Worm (Caenorhabditis elegans): Measurements from ENCODE around the gene F53E4.2.
"Not testable (repeated sequence)": the region's sequence is repeated elsewhere in the genome, so short reads cannot be mapped to it uniquely, and the experiment has no call there.

F53E4.2 gene

DNA sequence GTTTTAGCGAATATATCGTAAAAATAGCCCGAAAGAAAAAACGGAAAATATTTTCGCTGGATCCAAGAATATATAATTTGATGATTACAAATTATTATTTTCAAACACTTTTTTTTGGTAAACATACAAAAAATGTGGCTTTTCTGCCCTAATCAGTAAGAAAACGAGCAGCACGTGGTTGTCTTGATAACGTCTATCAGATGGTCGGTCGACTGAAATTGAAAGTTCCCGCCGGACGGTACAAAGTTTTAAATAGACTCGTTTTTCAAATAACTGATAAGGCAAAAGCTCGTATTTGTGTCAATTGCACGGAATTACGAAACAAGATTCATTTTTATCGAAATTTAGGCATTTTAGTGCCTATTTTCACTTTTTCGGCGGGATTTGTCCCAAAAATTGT lies 12.5 kb downstream of the F53E4.2 start:
- no peak for TF ChIP-seq fkh-3 (tag; optimal IDR thresholded peaks at IDR 0.05)
- TF ChIP-seq cebp-1 (GFP tag; IDR thresholded peaks at IDR 0.05), result peak; percentile 47; the same call in 1 of the 2 replicates
- TF ChIP-seq cebp-1 (tag; optimal IDR thresholded peaks at IDR 0.05), result no peak
- TF ChIP-seq unc-62 (GFP tag; optimal IDR thresholded peaks at IDR 0.05), result peak; percentile 20
- TF ChIP-seq nhr-27 (tag; optimal IDR thresholded peaks at IDR 0.05), result no peak
- TF ChIP-seq nfyb-1 (GFP tag; IDR thresholded peaks at IDR 0.05), result 0 out of 2 replicates have a peak, but pooled peaks have one; percentile 11
- no peak for TF ChIP-seq tbx-9 (tag; optimal IDR thresholded peaks at IDR 0.05; ENCODE audit: borderline replicate concordance)
- TF ChIP-seq ztf-22 (GFP tag; optimal IDR thresholded peaks at IDR 0.05), result peak; percentile 46
- 0 out of 2 replicates have a peak, but pooled peaks have one; percentile 49 for TF ChIP-seq dox-1 (GFP tag; IDR thresholded peaks at IDR 0.05)
- TF ChIP-seq lir-1 (GFP tag; conservative IDR thresholded peaks at IDR 0.05), result 0 out of 2 replicates have a peak, but pooled peaks have one; percentile 11
- TF ChIP-seq tbp1 (GFP tag; optimal IDR thresholded peaks at IDR 0.05), result peak; percentile 25
- peak; percentile 72 for TF ChIP-seq pha-4 (tag; optimal IDR thresholded peaks at IDR 0.05)
- TF ChIP-seq nhr-80 (tag; optimal IDR thresholded peaks at IDR 0.05), result peak; percentile 96
- TF ChIP-seq atf-7 (tag; optimal IDR thresholded peaks at IDR 0.05), result peak; percentile 64
- TF ChIP-seq let-607 (tag; optimal IDR thresholded peaks at IDR 0.05), result peak in 1 of 2 experiments; percentile 63

ce11 chrV:15668200-15668599 lies 14.0 kb downstream of the F53E4.2 start, which contains the start of gene F53E4.1:
TSS of gene F53E4.1 (minus strand) at chrV:15668300.
- TF ChIP-seq rpc-1 (optimal IDR thresholded peaks at IDR 0.05), result not testable (repeated sequence)
- TF ChIP-seq rpc-1 (tag; optimal IDR thresholded peaks at IDR 0.05), result peak; percentile 12

- TF ChIP-seq zfh-2 (GFP tag; conservative IDR thresholded peaks at IDR 0.05) (no peak), nhr-27 (tag; optimal IDR thresholded peaks at IDR 0.05) (no peak), F37B4.10 (GFP tag; IDR thresholded peaks at IDR 0.05) (no peak), F23B12.7 (tag; optimal IDR thresholded peaks at IDR 0.05; ENCODE audit: insufficient read depth) (no peak), let-526 (GFP tag; IDR thresholded peaks at IDR 0.05) (no peak), hrde-1 (tag; optimal IDR thresholded peaks at IDR 0.05; ENCODE audit: borderline replicate concordance) (no peak), efl-1 (GFP tag; optimal IDR thresholded peaks at IDR 0.05) (no peak), lsl-1 (GFP tag; optimal IDR thresholded peaks at IDR 0.05) (no peak), attf-3 (GFP tag; conservative IDR thresholded peaks at IDR 0.05) (no peak), sea-2 (GFP tag; IDR thresholded peaks at IDR 0.05) (no peak), F33H1.4 (GFP tag; IDR thresholded peaks at IDR 0.05) (no peak), madf-6 (GFP tag; IDR thresholded peaks at IDR 0.05) (no peak), F57A8.1 (GFP tag; optimal IDR thresholded peaks at IDR 0.05) (no peak), nhr-80 (tag; optimal IDR thresholded peaks at IDR 0.05) (no peak), ztf-22 (GFP tag; optimal IDR thresholded peaks at IDR 0.05) (no peak), C06A6.2 (GFP tag; conservative IDR thresholded peaks at IDR 0.05) (no peak), tbx-9 (tag; optimal IDR thresholded peaks at IDR 0.05; ENCODE audit: borderline replicate concordance) (no peak)
These were observed 14.6 kb downstream of the F53E4.2 start, which contains the start of gene K06B4.4 for ce11 chrV:15668870-15669269. TSS of gene K06B4.4 (plus strand) at chrV:15669170.

DNA sequence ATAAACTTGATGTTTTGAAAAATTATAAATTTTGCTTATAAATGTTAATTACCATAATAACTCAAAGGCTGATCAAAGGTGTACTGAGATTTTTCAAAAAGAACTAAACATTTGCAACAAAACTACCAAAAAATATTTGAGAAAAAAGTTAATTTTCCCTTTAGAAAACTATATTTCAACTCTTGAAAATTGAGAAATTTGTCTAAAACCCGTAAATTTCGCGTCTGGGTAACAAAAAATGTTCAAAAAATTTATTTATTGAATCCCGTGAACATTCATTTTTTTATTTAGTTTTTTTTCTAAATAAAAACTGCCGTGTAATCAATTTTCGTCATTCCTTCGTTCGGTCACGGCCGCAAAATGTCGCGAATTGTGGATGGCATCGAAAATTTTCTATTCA lies 15.9 kb downstream of the F53E4.2 start, which contains the start of gene K06B4.15:
Gene K06B4.15 (plus strand): TSS at position 301 of the 400 bp plus-strand sequence.
- not testable (repeated sequence) for TF ChIP-seq nhr-80 (tag; optimal IDR thresholded peaks at IDR 0.05); F37B4.10 (GFP tag; IDR thresholded peaks at IDR 0.05); mes-4 (tag; optimal IDR thresholded peaks at IDR 0.05)

DNA sequence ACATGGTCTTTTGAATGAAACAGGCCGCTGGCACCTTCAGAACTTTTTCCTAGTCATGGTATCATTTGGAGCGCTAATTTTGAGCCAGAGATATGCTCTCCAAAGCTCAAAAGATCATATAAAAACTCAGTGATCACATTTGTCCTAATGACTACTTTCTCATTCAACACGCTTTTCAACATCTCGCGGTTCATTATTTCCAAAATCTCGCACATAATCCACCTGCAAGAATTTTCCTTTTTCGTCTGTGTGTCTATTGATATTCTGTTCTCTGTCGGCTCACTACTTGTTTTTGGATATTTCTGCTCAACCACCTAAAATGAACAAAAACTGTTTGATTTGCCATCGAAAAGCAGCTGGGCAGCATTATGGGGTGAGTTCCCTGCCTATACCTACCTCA lies 19.5 kb downstream of the F53E4.2 start, which contains the start of gene nhr-51:
Gene nhr-51 (plus strand): TSS at position 301 of the 400 bp plus-strand sequence.
- TF ChIP-seq nhr-120 (GFP tag; IDR thresholded peaks at IDR 0.05), result no peak
- no peak for TF ChIP-seq let-526 (GFP tag; IDR thresholded peaks at IDR 0.05)
- TF ChIP-seq F37B4.10 (GFP tag; IDR thresholded peaks at IDR 0.05), result no peak
- TF ChIP-seq egl-18 (GFP tag; IDR thresholded peaks at IDR 0.05), result no peak
- TF ChIP-seq ceh-58 (GFP tag; IDR thresholded peaks at IDR 0.05), result no peak
- TF ChIP-seq him-1 (tag; optimal IDR thresholded peaks at IDR 0.05), result no peak
- no peak for TF ChIP-seq attf-6 (GFP tag; IDR thresholded peaks at IDR 0.05)
- no peak for TF ChIP-seq somi-1 (GFP tag; optimal IDR thresholded peaks at IDR 0.05)
- TF ChIP-seq C17E4.6 (GFP tag; IDR thresholded peaks at IDR 0.05), result no peak
- no peak for TF ChIP-seq ceh-91 (GFP tag; IDR thresholded peaks at IDR 0.05)
- TF ChIP-seq unc-62 (GFP tag; optimal IDR thresholded peaks at IDR 0.05), result no peak
- no peak for TF ChIP-seq snpc-3.4 (tag; optimal IDR thresholded peaks at IDR 0.05)
- TF ChIP-seq hmg-1.2 (GFP tag; IDR thresholded peaks at IDR 0.05), result no peak
- TF ChIP-seq B0336.3 (GFP tag; IDR thresholded peaks at IDR 0.05), result no peak
